Worm (Caenorhabditis elegans) whole organism, L4 larva: ENCODE data around the gene col-183.
A peak's percentile ranks its signal among the peaks of the same experiment; 100 is the strongest.
"Not testable (repeated sequence)": the region's sequence is repeated elsewhere in the genome, so short reads cannot be mapped to it uniquely, and the experiment has no call there.

Source experiments
- D1046.2 ChIP-seq: fragments of 200-800 bp; sonication (Bioruptor generic); IDR thresholded peaks from 2 replicates; pipeline ENCODE4 v1.3.6; 2022; ENCODE audit warnings: missing genetic modification characterization, missing compliant biosample characterization
- F26F4.8 ChIP-seq: fragments of 200-800 bp; sonication (Bioruptor generic); conservative IDR thresholded peaks from 2 replicates; pipeline ENCODE4 v1.3.6; 2022; ENCODE audit warnings: missing genetic modification characterization, missing compliant biosample characterization
- F37D6.2 ChIP-seq: sonication (generic microtip); optimal IDR thresholded peaks from 2 replicates; lab custom pipeline; 2016; ENCODE audit warnings: mild to moderate bottlenecking, missing genetic modification characterization, missing compliant biosample characterization
- T20F7.1 ChIP-seq: fragments of 200-800 bp; sonication (Bioruptor generic); optimal IDR thresholded peaks from 2 replicates; lab custom pipeline; 2018; ENCODE audit warnings: mild to moderate bottlenecking, missing genetic modification characterization, missing compliant biosample characterization
- Y105C5A.15 ChIP-seq: fragments of 200-800 bp; sonication (Bioruptor generic); IDR thresholded peaks from 2 replicates; pipeline ENCODE4 v1.3.6; 2022; ENCODE audit warnings: missing genetic modification characterization, missing compliant biosample characterization
- Y48G9A.11 ChIP-seq: fragments of 200-800 bp; sonication (Bioruptor generic); IDR thresholded peaks from 2 replicates; pipeline ENCODE4 v1.3.6; 2022; ENCODE audit warnings: missing genetic modification reagents, missing genetic modification characterization, missing compliant biosample characterization
- Y5F2A.4 ChIP-seq: fragments of 200-800 bp; sonication (Bioruptor generic); optimal IDR thresholded peaks from 2 replicates; lab custom pipeline; 2018; ENCODE audit warnings: mild to moderate bottlenecking, missing genetic modification characterization, missing compliant biosample characterization
- ZK337.2 ChIP-seq: fragments of 200-800 bp; sonication (Bioruptor generic); IDR thresholded peaks from 2 replicates; pipeline ENCODE4 v1.3.6; 2022; ENCODE audit warnings: missing genetic modification reagents, missing genetic modification characterization, missing compliant biosample characterization
- aha-1 ChIP-seq: fragments of 150-350 bp; peaks from one replicate; lab custom pipeline; 2014; ENCODE audit warnings: missing biosample characterization, missing genetic modification characterization
- ceh-20 ChIP-seq: fragments of 200-800 bp; sonication (Bioruptor generic); IDR thresholded peaks from 2 replicates; pipeline ENCODE4 v1.3.6; 2022; ENCODE audit warnings: missing genetic modification reagents, missing genetic modification characterization, missing compliant biosample characterization
- ceh-32 ChIP-seq: sonication (generic microtip); optimal IDR thresholded peaks from 2 replicates; lab custom pipeline; 2016; ENCODE audit warnings: mild to moderate bottlenecking, missing genetic modification characterization, missing compliant biosample characterization; ENCODE audit not compliant: poor library complexity
- ceh-44 ChIP-seq: fragments of 200-800 bp; sonication (Bioruptor generic); IDR thresholded peaks from 2 replicates; pipeline ENCODE4 v1.3.6; 2022; ENCODE audit warnings: missing genetic modification reagents, missing genetic modification characterization, missing compliant biosample characterization
- cey-2 ChIP-seq: sonication (generic microtip); optimal IDR thresholded peaks from 3 replicates; lab custom pipeline; 2017; ENCODE audit warnings: missing genetic modification characterization, mild to moderate bottlenecking, missing compliant biosample characterization, antibody characterized with exemption, borderline replicate concordance; ENCODE audit not compliant: insufficient read depth
- ctbp-1 ChIP-seq: fragments of 200-800 bp; sonication (Bioruptor generic); IDR thresholded peaks from 2 replicates; pipeline ENCODE4 v1.3.6; 2022; ENCODE audit warnings: missing genetic modification reagents, missing genetic modification characterization, missing compliant biosample characterization
- dmd-8 ChIP-seq: fragments of 200-800 bp; sonication (Bioruptor generic); IDR thresholded peaks from 2 replicates; pipeline ENCODE4 v1.3.6; 2022; ENCODE audit warnings: missing genetic modification characterization, missing compliant biosample characterization
- dmd-9 ChIP-seq: fragments of 200-800 bp; sonication (Bioruptor generic); IDR thresholded peaks from 2 replicates; pipeline ENCODE4 v1.3.6; 2022; ENCODE audit warnings: missing genetic modification reagents, missing genetic modification characterization, missing compliant biosample characterization
- dpl-1 ChIP-seq: fragments of 150-350 bp; optimal IDR thresholded peaks from 2 replicates; lab custom pipeline; 2014; ENCODE audit warnings: missing biosample characterization, missing genetic modification reagents, missing genetic modification characterization
- duxl-1 ChIP-seq: sonication (generic microtip); optimal IDR thresholded peaks from 2 replicates; lab custom pipeline; 2016; ENCODE audit warnings: mild to moderate bottlenecking, missing genetic modification characterization, moderate library complexity, missing compliant biosample characterization; ENCODE audit not compliant: poor library complexity
- gei-8 ChIP-seq: fragments of 200-800 bp; sonication (Bioruptor generic); optimal IDR thresholded peaks from 2 replicates; lab custom pipeline; 2018; ENCODE audit warnings: mild to moderate bottlenecking, missing genetic modification characterization, missing compliant biosample characterization
- hlh-11 ChIP-seq: fragments of 200-800 bp; sonication (Bioruptor generic); optimal IDR thresholded peaks from 2 replicates; lab custom pipeline; 2018; ENCODE audit warnings: mild to moderate bottlenecking, missing genetic modification characterization, missing compliant biosample characterization
- hmg-1.1 ChIP-seq: fragments of 200-800 bp; sonication (Bioruptor generic); IDR thresholded peaks from 2 replicates; pipeline ENCODE4 v1.3.6; 2022; ENCODE audit warnings: missing genetic modification reagents, missing genetic modification characterization, missing compliant biosample characterization
- jun-1 ChIP-seq: fragments of 150-350 bp; optimal IDR thresholded peaks from 2 replicates; lab custom pipeline; 2014; ENCODE audit warnings: missing biosample characterization, missing genetic modification reagents, missing genetic modification characterization
- lin-1 ChIP-seq: fragments of 200-800 bp; sonication (Bioruptor generic); IDR thresholded peaks from 2 replicates; pipeline ENCODE4 v1.3.6; 2022; ENCODE audit warnings: missing genetic modification reagents, missing genetic modification characterization, missing compliant biosample characterization
- lin-29 ChIP-seq: fragments of 200-800 bp; sonication (Bioruptor generic); IDR thresholded peaks from 2 replicates; pipeline ENCODE4 v1.3.6; 2022; ENCODE audit warnings: missing genetic modification reagents, missing genetic modification characterization, missing compliant biosample characterization
- lir-3 ChIP-seq: sonication (generic microtip); optimal IDR thresholded peaks from 2 replicates; lab custom pipeline; 2016; ENCODE audit warnings: mild to moderate bottlenecking, missing genetic modification characterization, missing compliant biosample characterization
- madf-5 ChIP-seq, 2 experiments: fragments of 200-800 bp; sonication (Bioruptor generic); IDR thresholded peaks; 2 replicates each; pipeline ENCODE4 v1.3.6; 2022; ENCODE audit warnings: missing compliant biosample characterization in 2 of 2, missing genetic modification characterization in 2 of 2
- mdl-1 ChIP-seq, 2 experiments: fragments of 150-350 bp in 1 of 2; sonication (generic microtip) in 1 of 2; optimal IDR thresholded peaks; 2 replicates each; lab custom pipeline; 2014 to 2017; ENCODE audit warnings: missing biosample characterization in 2 of 2, missing genetic modification characterization in 2 of 2
- mep-1 ChIP-seq: fragments of 150-350 bp; sonication (generic microtip); optimal IDR thresholded peaks from 3 replicates; lab custom pipeline; 2014; ENCODE audit warnings: missing biosample characterization, missing genetic modification characterization
- mes-2 ChIP-seq: sonication (generic microtip); optimal IDR thresholded peaks from 2 replicates; lab custom pipeline; 2016; ENCODE audit warnings: missing genotype, mild to moderate bottlenecking, missing genetic modification characterization, missing compliant biosample characterization; ENCODE audit not compliant: poor library complexity, severe bottlenecking
- nhr-102 ChIP-seq: sonication (generic microtip); optimal IDR thresholded peaks from 2 replicates; lab custom pipeline; 2016; ENCODE audit warnings: mild to moderate bottlenecking, missing genetic modification characterization, moderate library complexity, missing compliant biosample characterization
- nhr-111 ChIP-seq: fragments of 200-800 bp; sonication (Bioruptor generic); optimal IDR thresholded peaks from 2 replicates; lab custom pipeline; 2018; ENCODE audit warnings: mild to moderate bottlenecking, missing genetic modification characterization, missing compliant biosample characterization
- nhr-48 ChIP-seq: sonication (generic microtip); optimal IDR thresholded peaks from 2 replicates; lab custom pipeline; 2016; ENCODE audit warnings: mild to moderate bottlenecking, missing genetic modification characterization, missing compliant biosample characterization
- pha-4 ChIP-seq, 2 experiments: fragments of 150-350 bp in 1 of 2; fragments of 200-800 bp in 1 of 2; sonication (Bioruptor generic) in 1 of 2; IDR thresholded peaks in 1 of 2; optimal IDR thresholded peaks in 1 of 2; 2 replicates each; pipeline versions ENCODE4 v1.3.6 to Lab custom; 2014 to 2022; ENCODE audit warnings: missing genetic modification characterization in 2 of 2, missing genetic modification reagents in 2 of 2, missing biosample characterization in 1 of 2, missing compliant biosample characterization in 1 of 2
- php-3 ChIP-seq: fragments of 200-800 bp; sonication (Bioruptor generic); IDR thresholded peaks from 2 replicates; pipeline ENCODE4 v1.3.6; 2022; ENCODE audit warnings: missing genetic modification reagents, missing genetic modification characterization, missing compliant biosample characterization
- saeg-2 ChIP-seq: fragments of 200-800 bp; sonication (Bioruptor generic); IDR thresholded peaks from 2 replicates; pipeline ENCODE4 v1.3.6; 2022; ENCODE audit warnings: missing genetic modification reagents, missing genetic modification characterization, missing compliant biosample characterization
- skn-1 ChIP-seq: fragments of 150-350 bp; optimal IDR thresholded peaks from 2 replicates; lab custom pipeline; 2014; ENCODE audit warnings: missing biosample characterization, missing genetic modification characterization
- spr-1 ChIP-seq: sonication (generic microtip); optimal IDR thresholded peaks from 2 replicates; lab custom pipeline; 2016; ENCODE audit warnings: mild to moderate bottlenecking, missing genetic modification characterization, missing compliant biosample characterization
- spr-3 ChIP-seq: fragments of 200-800 bp; sonication (Bioruptor generic); optimal IDR thresholded peaks from 2 replicates; lab custom pipeline; 2018; ENCODE audit warnings: mild to moderate bottlenecking, missing genetic modification characterization, missing compliant biosample characterization
- tag-97 ChIP-seq: fragments of 200-800 bp; sonication (Bioruptor generic); IDR thresholded peaks from 2 replicates; pipeline ENCODE4 v1.3.6; 2022; ENCODE audit warnings: missing genetic modification characterization, missing compliant biosample characterization
- tra-1 ChIP-seq: fragments of 200-800 bp; sonication (Bioruptor generic); IDR thresholded peaks from 2 replicates; pipeline ENCODE4 v1.3.6; 2022; ENCODE audit warnings: missing genetic modification reagents, missing genetic modification characterization, missing compliant biosample characterization
- vab-7 ChIP-seq: fragments of 200-800 bp; sonication (Bioruptor generic); IDR thresholded peaks from 2 replicates; pipeline ENCODE4 v1.3.6; 2022; ENCODE audit warnings: missing genetic modification reagents, missing genetic modification characterization, missing compliant biosample characterization
- zfp-2 ChIP-seq: sonication (generic microtip); optimal IDR thresholded peaks from 2 replicates; lab custom pipeline; 2016; ENCODE audit warnings: mild to moderate bottlenecking, missing genetic modification characterization, missing compliant biosample characterization
- zfp-3 ChIP-seq: fragments of 200-800 bp; sonication (Bioruptor generic); conservative IDR thresholded peaks from 2 replicates; pipeline ENCODE4 v1.3.6; 2022; ENCODE audit warnings: missing genetic modification reagents, missing genetic modification characterization, missing compliant biosample characterization
- zip-11 ChIP-seq: fragments of 200-800 bp; sonication (Bioruptor generic); IDR thresholded peaks from 2 replicates; pipeline ENCODE4 v1.3.6; 2022; ENCODE audit warnings: missing genetic modification characterization, missing compliant biosample characterization
- zip-2 ChIP-seq: fragments of 150-350 bp; optimal IDR thresholded peaks from 2 replicates; lab custom pipeline; 2014; ENCODE audit warnings: missing biosample characterization, missing genetic modification characterization
- ztf-7 ChIP-seq: fragments of 150-350 bp; optimal IDR thresholded peaks from 2 replicates; lab custom pipeline; 2014; ENCODE audit warnings: missing biosample characterization, missing genetic modification characterization

Gene col-183

ce11 chrX:13448665-13449099, 18.9 kb downstream of the col-183 start (continued):
- TF ChIP-seq mdl-1 (tag; optimal IDR thresholded peaks at IDR 0.05; lab: Kevin White, UChicago), result peak in 1 of 2 experiments; percentile 70
- TF ChIP-seq F37D6.2 (tag; lab: Kevin White, UChicago), result peak; percentile 34
- TF ChIP-seq lin-29 (GFP tag; lab: Robert Waterston, UW), result 0 out of 2 replicates have a peak, but pooled peaks have one; percentile 55
- TF ChIP-seq spr-1 (tag; lab: Kevin White, UChicago), result peak; percentile 73
- peak; percentile 77; the same call in 1 of the 2 replicates for TF ChIP-seq vab-7
- TF ChIP-seq lin-1 (GFP tag; lab: Robert Waterston, UW), result peak; percentile 48; the same call in 1 of the 2 replicates
- peak; percentile 43 for TF ChIP-seq ztf-7 (tag; lab: Kevin White, UChicago)
- peak; percentile 84 for TF ChIP-seq mep-1
- peak; percentile 71 for TF ChIP-seq php-3 (GFP tag; lab: Robert Waterston, UW)
- TF ChIP-seq Y105C5A.15 (GFP tag; lab: Robert Waterston, UW), result 0 out of 2 replicates have a peak, but pooled peaks have one; percentile 71
- TF ChIP-seq spr-3 (GFP tag; lab: Kevin White, UChicago), result peak; percentile 82
- TF ChIP-seq nhr-111 (GFP tag; lab: Kevin White, UChicago), result peak; percentile 57
- peak; percentile 83; the same call in 1 of the 2 replicates for TF ChIP-seq ceh-20 (GFP tag; lab: Robert Waterston, UW)
- TF ChIP-seq ZK337.2 (GFP tag; lab: Robert Waterston, UW), result peak; percentile 77; the same call in 1 of the 2 replicates
- peak; percentile 75 for TF ChIP-seq F26F4.8 (GFP tag; lab: Robert Waterston, UW)
- peak; percentile 83 for TF ChIP-seq saeg-2 (GFP tag; lab: Robert Waterston, UW)
- peak; percentile 69 for TF ChIP-seq zip-2
- TF ChIP-seq Y48G9A.11 (GFP tag; lab: Robert Waterston, UW), result peak; percentile 82; the same call in 1 of the 2 replicates
- TF ChIP-seq nhr-102 (tag; lab: Kevin White, UChicago), result peak; percentile 82
- TF ChIP-seq dmd-9 (GFP tag; lab: Robert Waterston, UW), result peak; percentile 70
- peak; percentile 90; the same call in 1 of the 2 replicates for TF ChIP-seq dmd-8 (GFP tag; lab: Robert Waterston, UW)
- peak; percentile 91 for TF ChIP-seq hmg-1.1
- TF ChIP-seq ctbp-1 (GFP tag; lab: Robert Waterston, UW), result peak; percentile 88; the same call in 1 of the 2 replicates
- TF ChIP-seq zip-11 (GFP tag; lab: Robert Waterston, UW), result 0 out of 2 replicates have a peak, but pooled peaks have one; percentile 38
- peak; percentile 33; the same call in 1 of the 2 replicates for TF ChIP-seq ceh-44 (GFP tag; lab: Robert Waterston, UW)
- peak; percentile 79; the same call in 1 of the 2 replicates for TF ChIP-seq D1046.2
- TF ChIP-seq ceh-32 (tag; lab: Kevin White, UChicago), result peak; percentile 29
- TF ChIP-seq T20F7.1 (GFP tag; lab: Kevin White, UChicago), result peak; percentile 62
- TF ChIP-seq jun-1 (tag; lab: Kevin White, UChicago), result peak; percentile 14
- TF ChIP-seq zfp-3, result peak; percentile 73
- TF ChIP-seq zfp-2 (tag; lab: Kevin White, UChicago), result peak; percentile 51
- peak; percentile 75 for TF ChIP-seq aha-1
- peak; percentile 64 for TF ChIP-seq Y5F2A.4 (GFP tag; lab: Kevin White, UChicago)
- TF ChIP-seq tra-1, result peak; percentile 90
- peak; percentile 63 for TF ChIP-seq gei-8 (GFP tag; lab: Kevin White, UChicago)
- peak; percentile 83 for TF ChIP-seq hlh-11 (tag; lab: Kevin White, UChicago)
- peak in 1 of 2 experiments; percentile 88; a peak in 2 of 4 replicates for TF ChIP-seq madf-5 (GFP tag; IDR thresholded peaks at IDR 0.05; lab: Robert Waterston, UW)
- TF ChIP-seq pha-4 (GFP tag; IDR thresholded peaks at IDR 0.05; lab: Robert Waterston, UW), result peak; percentile 83; the same call in 1 of the 2 replicates
- TF ChIP-seq pha-4 (tag; optimal IDR thresholded peaks at IDR 0.05; lab: Kevin White, UChicago), result not testable (repeated sequence)
- TF ChIP-seq, all 104 proteins: peak for 63; not testable (repeated sequence) for 41

DNA sequence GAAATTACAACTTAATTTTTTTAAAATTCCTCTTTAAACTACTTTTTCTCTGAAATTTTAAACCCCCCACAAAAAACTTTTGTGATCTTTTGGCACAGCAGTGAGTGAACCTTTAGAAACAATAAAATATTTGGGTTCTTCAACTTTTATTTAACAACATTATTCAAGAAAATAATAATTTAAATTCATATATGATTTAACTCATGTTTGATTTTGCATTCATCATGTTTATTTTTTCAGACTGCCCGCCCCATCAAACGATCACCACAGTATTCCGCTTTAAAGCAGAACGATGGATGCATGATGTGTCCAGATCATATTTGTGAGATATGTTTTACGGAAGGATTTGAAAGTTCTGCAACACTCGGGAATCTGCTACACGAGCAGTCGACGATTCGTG, 21.1 kb downstream of the col-183 start, which contains the start of gene set-8:
TSS of gene set-8 (plus strand) at position 301 of the 400 bp plus-strand sequence.
- no peak for TF ChIP-seq duxl-1 (tag; lab: Kevin White, UChicago)
- TF ChIP-seq cey-2 (tag; lab: Kevin White, UChicago), result no peak
- no peak for TF ChIP-seq skn-1 (tag; lab: Kevin White, UChicago)
- no peak for TF ChIP-seq tag-97 (GFP tag; lab: Robert Waterston, UW)
- TF ChIP-seq lir-3 (tag; lab: Kevin White, UChicago), result no peak
- TF ChIP-seq nhr-48 (tag; lab: Kevin White, UChicago), result no peak
- TF ChIP-seq F26F4.8 (GFP tag; lab: Robert Waterston, UW), result no peak
- TF ChIP-seq mes-2 (tag; lab: Kevin White, UChicago), result no peak
- TF ChIP-seq dpl-1 (GFP tag; lab: Kevin White, UChicago), result no peak
- TF ChIP-seq zip-2, result no peak
- TF ChIP-seq, all 104 proteins: peak for 0
